Fruit fly (Drosophila melanogaster): ENCODE data around the gene atk.

atk gene

DNA sequence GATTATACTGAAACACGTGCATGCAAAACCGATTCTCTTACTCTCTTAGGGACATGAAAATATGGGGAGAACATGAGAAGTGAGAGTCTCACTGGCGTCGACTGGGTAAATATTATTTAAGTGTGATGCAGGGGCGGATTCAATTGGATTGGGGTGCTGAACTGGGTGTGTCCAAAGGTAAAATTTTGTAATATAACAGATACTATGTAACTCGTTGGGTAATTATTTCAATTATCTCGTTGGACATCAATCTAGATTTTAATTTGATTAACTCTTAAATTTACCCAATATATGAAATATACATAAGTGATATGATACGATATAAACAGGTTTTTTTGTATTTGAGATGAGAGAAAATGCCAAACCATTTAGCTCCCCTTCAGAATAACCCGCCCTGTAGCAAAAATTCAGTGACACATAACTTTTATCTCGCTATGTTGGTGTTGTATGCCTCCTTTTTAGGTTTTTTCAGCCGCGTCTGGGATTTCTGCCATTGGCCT, 43.5 kb upstream of the atk start (continued):
- TF ChIP-seq NfI (GFP tag; optimal IDR thresholded peaks at IDR 0.05) = peak; percentile 92
- no peak; the same call in 2 of the 3 replicates for TF ChIP-seq CG14860 (GFP tag; IDR thresholded peaks at IDR 0.05; ENCODE audit: partially characterized antibody)
- TF ChIP-seq CG11560 (tag; IDR thresholded peaks at IDR 0.05) = peak; percentile 88
- peak; percentile 98 for TF ChIP-seq CG18599 (GFP tag; optimal IDR thresholded peaks at IDR 0.05)
- peak; percentile 89 for TF ChIP-seq CG1792 (GFP tag; optimal IDR thresholded peaks at IDR 0.05)
- TF ChIP-seq CG9876 (GFP tag; optimal IDR thresholded peaks at IDR 0.05) = peak; percentile 87
- peak; percentile 81 for TF ChIP-seq Atf3 (GFP tag; optimal IDR thresholded peaks at IDR 0.05)
- TF ChIP-seq Ravus (GFP tag; IDR thresholded peaks at IDR 0.05) = peak; percentile 81
- TF ChIP-seq emc (GFP tag; optimal IDR thresholded peaks at IDR 0.05) = peak; percentile 91
- peak; percentile 72 for TF ChIP-seq CG3838 (GFP tag; optimal IDR thresholded peaks at IDR 0.05)
- TF ChIP-seq wek (GFP tag; optimal IDR thresholded peaks at IDR 0.05) = peak; percentile 60
- peak; percentile 65 to 88 for TF ChIP-seq Trl (optimal IDR thresholded peaks at IDR 0.05)
- TF ChIP-seq Trl (GFP tag; optimal IDR thresholded peaks at IDR 0.05) = peak; percentile 85
- peak; percentile 38 for TF ChIP-seq pfk (GFP tag; optimal IDR thresholded peaks at IDR 0.05)
- no peak for TF ChIP-seq Sin3A (optimal IDR thresholded peaks at IDR 0.05)
- peak; percentile 65 for TF ChIP-seq Bgb (GFP tag; IDR thresholded peaks at IDR 0.05; ENCODE audit: partially characterized antibody)
- TF ChIP-seq CG31388 (GFP tag; optimal IDR thresholded peaks at IDR 0.05) = peak; percentile 85
- peak; percentile 66 for TF ChIP-seq CG4707 (GFP tag; optimal IDR thresholded peaks at IDR 0.05)
- peak; percentile 79 for TF ChIP-seq CG3995 (GFP tag; optimal IDR thresholded peaks at IDR 0.05)
- TF ChIP-seq CG4282 (GFP tag; optimal IDR thresholded peaks at IDR 0.05) = peak; percentile 60
- peak in 1 of 2 experiments; percentile 94 for TF ChIP-seq Dfd (GFP tag; optimal IDR thresholded peaks at IDR 0.05)
- peak; percentile 80 for TF ChIP-seq tup (GFP tag; optimal IDR thresholded peaks at IDR 0.05)
- peak; percentile 90 for TF ChIP-seq CG10654 (GFP tag; optimal IDR thresholded peaks at IDR 0.05)
- peak; percentile 65; the same call in 1 of the 2 replicates for TF ChIP-seq E2f2 (GFP tag; IDR thresholded peaks at IDR 0.05)
- TF ChIP-seq CG12071 (GFP tag; optimal IDR thresholded peaks at IDR 0.05) = peak; percentile 81
- peak; percentile 38 for TF ChIP-seq TFAM (GFP tag; optimal IDR thresholded peaks at IDR 0.05)
- peak; percentile 81 for TF ChIP-seq CG33213 (GFP tag; optimal IDR thresholded peaks at IDR 0.05)
- peak; percentile 99 for TF ChIP-seq Ets65A (GFP tag)
- peak; percentile 80 for TF ChIP-seq CG1603 (tag; optimal IDR thresholded peaks at IDR 0.05)
- TF ChIP-seq Deaf1 (tag; optimal IDR thresholded peaks at IDR 0.05) = no peak
- peak; percentile 80 for TF ChIP-seq CG10267 (tag; optimal IDR thresholded peaks at IDR 0.05)
- peak; percentile 81 for TF ChIP-seq lbe (GFP tag; optimal IDR thresholded peaks at IDR 0.05)
- peak; percentile 92 for TF ChIP-seq klu (GFP tag; IDR thresholded peaks at IDR 0.05)
- peak; percentile 94 for TF ChIP-seq Ada2b (GFP tag; IDR thresholded peaks at IDR 0.05)
- peak; percentile 93 for TF ChIP-seq CG1233 (GFP tag; optimal IDR thresholded peaks at IDR 0.05)
- TF ChIP-seq CG7745 (tag; optimal IDR thresholded peaks at IDR 0.05) = no peak

DNA sequence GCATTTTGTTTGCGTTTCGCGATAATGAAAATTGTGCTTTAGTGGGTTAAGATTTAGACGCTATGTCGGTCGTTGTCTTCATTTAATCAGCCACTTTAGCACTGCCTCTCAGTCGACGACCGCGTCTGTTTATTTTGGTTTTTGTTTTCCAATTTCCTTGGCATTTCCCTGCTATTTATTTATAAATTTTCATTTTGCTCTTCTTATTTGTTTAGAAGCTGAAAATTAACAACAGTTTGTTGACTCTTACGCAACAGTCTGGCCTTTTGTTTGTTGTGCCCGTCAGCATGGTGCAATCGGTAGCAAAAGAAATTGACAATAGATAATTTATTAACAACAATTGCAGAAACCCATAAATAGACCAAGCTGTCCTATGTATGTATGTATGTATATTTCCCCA, 42.9 kb upstream of the atk start:
- TF ChIP-seq Hand (GFP tag; optimal IDR thresholded peaks at IDR 0.05) = no peak
- no peak for TF ChIP-seq CG3995 (GFP tag; optimal IDR thresholded peaks at IDR 0.05)
- TF ChIP-seq scrt (GFP tag; optimal IDR thresholded peaks at IDR 0.05) = no peak
- TF ChIP-seq CG15601 (tag; optimal IDR thresholded peaks at IDR 0.05) = peak; percentile 28
- no peak for TF ChIP-seq gcm2 (GFP tag; optimal IDR thresholded peaks at IDR 0.05)
- TF ChIP-seq CG3407 (GFP tag; optimal IDR thresholded peaks at IDR 0.05) = peak; percentile 38
- TF ChIP-seq Atf-2 (GFP tag; optimal IDR thresholded peaks at IDR 0.05) = no peak
- no peak for TF ChIP-seq aop (GFP tag; IDR thresholded peaks at IDR 0.05)
- TF ChIP-seq CG1529 (GFP tag; optimal IDR thresholded peaks at IDR 0.05) = no peak
- peak; percentile 15 for TF ChIP-seq CG33557 (GFP tag; optimal IDR thresholded peaks at IDR 0.05)
- no peak for TF ChIP-seq dm (GFP tag; optimal IDR thresholded peaks at IDR 0.05)
- no peak for TF ChIP-seq emc (GFP tag; optimal IDR thresholded peaks at IDR 0.05)
- TF ChIP-seq sob (GFP tag; IDR thresholded peaks at IDR 0.05) = no peak
- TF ChIP-seq CG2678 (tag; optimal IDR thresholded peaks at IDR 0.05) = peak; percentile 20
- TF ChIP-seq Dbx (GFP tag; IDR thresholded peaks at IDR 0.05) = 0 out of 3 replicates have a peak, but pooled peaks have one; percentile 40
- no peak for TF ChIP-seq bcd (GFP tag; optimal IDR thresholded peaks at IDR 0.05)
- TF ChIP-seq Sox102F (GFP tag; optimal IDR thresholded peaks at IDR 0.05) = no peak
- TF ChIP-seq salm (tag; optimal IDR thresholded peaks at IDR 0.05) = no peak
- no peak for TF ChIP-seq ssp (GFP tag; IDR thresholded peaks at IDR 0.05)
